Fruit fly (Drosophila melanogaster) whole organism, adult: ENCODE measurements around the gene Tango6.

ENCODE experiments used
- CG11617 ChIP-seq: fragments of 200-800 bp; sonication (Bioruptor generic); optimal IDR thresholded peaks from 2 replicates; lab custom pipeline; 2017; ENCODE audit warnings: mild to moderate bottlenecking, missing biosample characterization, missing genetic modification reagents, missing genetic modification characterization
- CG12768 ChIP-seq: fragments of 200-800 bp; sonication (Bioruptor generic); optimal IDR thresholded peaks from 2 replicates; lab custom pipeline; 2017; ENCODE audit warnings: missing biosample characterization, missing genetic modification characterization, mild to moderate bottlenecking, moderate library complexity, missing genetic modification reagents
- CG14711 ChIP-seq: fragments of 200-800 bp; sonication (Bioruptor generic); optimal IDR thresholded peaks from 2 replicates; lab custom pipeline; 2018; ENCODE audit warnings: missing biosample characterization, mild to moderate bottlenecking, missing genetic modification characterization, moderate library complexity
- CG1620 ChIP-seq: fragments of 200-800 bp; sonication (Bioruptor generic); optimal IDR thresholded peaks from 2 replicates; lab custom pipeline; 2016; ENCODE audit warnings: missing biosample characterization, missing genetic modification characterization
- CG33017 ChIP-seq: fragments of 200-800 bp; sonication (Bioruptor generic); optimal IDR thresholded peaks from 2 replicates; lab custom pipeline; 2018; ENCODE audit warnings: missing biosample characterization, mild to moderate bottlenecking, missing genetic modification characterization, moderate library complexity
- CG5204 ChIP-seq: fragments of 200-800 bp; sonication (Bioruptor generic); optimal IDR thresholded peaks from 2 replicates; lab custom pipeline; 2016; ENCODE audit warnings: missing biosample characterization, missing genetic modification characterization
- CG7045 ChIP-seq: fragments of 200-800 bp; sonication (Bioruptor generic); optimal IDR thresholded peaks from 2 replicates; lab custom pipeline; 2017; ENCODE audit warnings: missing biosample characterization, mild to moderate bottlenecking, missing genetic modification characterization
- CG7101 ChIP-seq: fragments of 200-800 bp; sonication (Bioruptor generic); optimal IDR thresholded peaks from 2 replicates; lab custom pipeline; 2018; ENCODE audit warnings: missing biosample characterization, mild to moderate bottlenecking, missing genetic modification characterization, moderate library complexity
- Clk ChIP-seq: fragments of 200-800 bp; sonication (Bioruptor generic); optimal IDR thresholded peaks from 2 replicates; lab custom pipeline; 2017; ENCODE audit warnings: missing biosample characterization, missing genetic modification characterization
- Crg-1 ChIP-seq: fragments of 200-800 bp; sonication (Bioruptor generic); optimal IDR thresholded peaks from 2 replicates; lab custom pipeline; 2016; ENCODE audit warnings: missing biosample characterization, missing genetic modification characterization
- Hr96 ChIP-seq: fragments of 200-800 bp; sonication (Bioruptor generic); optimal IDR thresholded peaks from 2 replicates; lab custom pipeline; 2016; ENCODE audit warnings: missing biosample characterization, missing genetic modification characterization
- Mnt ChIP-seq: fragments of 200-800 bp; sonication (Bioruptor generic); optimal IDR thresholded peaks from 2 replicates; lab custom pipeline; 2016; ENCODE audit warnings: missing biosample characterization, mild to moderate bottlenecking, missing genetic modification characterization
- bab1 ChIP-seq: fragments of 200-800 bp; sonication (Bioruptor generic); optimal IDR thresholded peaks from 3 replicates; lab custom pipeline; 2019; ENCODE audit warnings: missing biosample characterization, mild to moderate bottlenecking, missing genetic modification characterization, moderate library complexity
- cic ChIP-seq: fragments of 200-800 bp; sonication (Bioruptor generic); optimal IDR thresholded peaks from 2 replicates; lab custom pipeline; 2017; ENCODE audit warnings: missing biosample characterization, mild to moderate bottlenecking, missing genetic modification characterization, moderate library complexity
- cnc ChIP-seq, 2 experiments: fragments of >200 bp; optimal IDR thresholded peaks; 2 replicates each; lab custom pipeline; 2017
- kay ChIP-seq: fragments of 200-800 bp; sonication (Bioruptor generic); peaks from one replicate; lab custom pipeline; 2016; ENCODE audit warnings: missing biosample characterization, missing genetic modification characterization, borderline replicate concordance
- ovo ChIP-seq: fragments of 200-800 bp; sonication (Bioruptor generic); optimal IDR thresholded peaks from 2 replicates; lab custom pipeline; 2016; ENCODE audit warnings: missing biosample characterization, missing genetic modification characterization
- pad ChIP-seq: fragments of 200-800 bp; sonication (Bioruptor generic); optimal IDR thresholded peaks from 3 replicates; lab custom pipeline; 2017; ENCODE audit warnings: missing biosample characterization, missing genetic modification characterization, mild to moderate bottlenecking, moderate library complexity, missing genetic modification reagents
- tj ChIP-seq: fragments of 200-800 bp; sonication (Bioruptor generic); optimal IDR thresholded peaks from 3 replicates; lab custom pipeline; 2017; ENCODE audit warnings: missing biosample characterization, mild to moderate bottlenecking, missing genetic modification characterization, moderate library complexity
- toe ChIP-seq: fragments of 200-800 bp; sonication (Bioruptor generic); optimal IDR thresholded peaks from 2 replicates; lab custom pipeline; 2016; ENCODE audit warnings: missing biosample characterization, missing genetic modification characterization

The Tango6 gene

DNA sequence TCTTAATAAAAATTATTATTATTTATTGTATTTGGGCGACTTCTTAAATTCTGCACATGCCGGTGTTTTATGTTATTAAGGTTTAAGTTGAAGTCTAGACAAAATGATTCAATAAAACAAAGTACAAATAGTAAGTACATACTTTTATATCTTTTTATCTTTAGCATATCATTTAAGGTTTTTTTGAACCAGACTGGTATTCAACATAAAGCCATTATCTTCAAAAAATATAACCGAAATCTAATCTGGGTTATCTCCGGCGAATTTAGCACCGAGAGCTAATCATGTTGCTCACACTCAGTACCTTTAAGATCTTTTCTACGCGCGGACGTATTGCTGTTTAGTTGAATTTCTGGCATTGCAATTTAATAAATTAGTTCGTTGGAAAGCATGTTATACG is 28.3 kb downstream of the Tango6 start, which contains the start of gene CG31792:
CG31792 (plus strand) TSS at position 301 of the 400 bp plus-strand sequence.
- TF ChIP-seq CG1620 (GFP tag; lab: Kevin White, UChicago) (no peak), CG5204 (GFP tag; lab: Kevin White, UChicago) (no peak), CG12768 (GFP tag; lab: Kevin White, UChicago) (no peak), kay (GFP tag; lab: Kevin White, UChicago) (no peak), tj (no peak), pad (GFP tag; lab: Kevin White, UChicago) (no peak), Crg-1 (GFP tag; lab: Kevin White, UChicago) (no peak), CG7045 (GFP tag; lab: Kevin White, UChicago) (no peak), CG33017 (tag; lab: Kevin White, UChicago) (no peak), CG7101 (tag; lab: Kevin White, UChicago) (no peak), Hr96 (GFP tag; lab: Kevin White, UChicago) (no peak), cnc (optimal IDR thresholded peaks at IDR 0.05; lab: Kevin White, UChicago) (no peak), CG11617 (GFP tag; lab: Kevin White, UChicago) (no peak), toe (GFP tag; lab: Kevin White, UChicago) (no peak), ovo (GFP tag; lab: Kevin White, UChicago) (no peak), cic (GFP tag; lab: Kevin White, UChicago) (no peak), Mnt (GFP tag; lab: Kevin White, UChicago) (no peak), bab1 (GFP tag; lab: Kevin White, UChicago) (no peak), Clk (GFP tag; lab: Kevin White, UChicago) (no peak)

dm6 chr2L:19002468-19002867 is 33.6 kb downstream of the Tango6 start:
- TF ChIP-seq CG14711 (tag; lab: Kevin White, UChicago) (no peak), Mnt (GFP tag; lab: Kevin White, UChicago) (no peak), CG11617 (GFP tag; lab: Kevin White, UChicago) (no peak), Hr96 (GFP tag; lab: Kevin White, UChicago) (no peak), CG33017 (tag; lab: Kevin White, UChicago) (no peak), CG1620 (GFP tag; lab: Kevin White, UChicago) (no peak), Crg-1 (GFP tag; lab: Kevin White, UChicago) (no peak), tj (no peak), toe (GFP tag; lab: Kevin White, UChicago) (no peak), Clk (GFP tag; lab: Kevin White, UChicago) (no peak), cnc (optimal IDR thresholded peaks at IDR 0.05; lab: Kevin White, UChicago) (no peak), bab1 (GFP tag; lab: Kevin White, UChicago) (no peak), CG12768 (GFP tag; lab: Kevin White, UChicago) (no peak), ovo (GFP tag; lab: Kevin White, UChicago) (no peak), CG5204 (GFP tag; lab: Kevin White, UChicago) (no peak), cic (GFP tag; lab: Kevin White, UChicago) (no peak), CG7045 (GFP tag; lab: Kevin White, UChicago) (no peak)

DNA sequence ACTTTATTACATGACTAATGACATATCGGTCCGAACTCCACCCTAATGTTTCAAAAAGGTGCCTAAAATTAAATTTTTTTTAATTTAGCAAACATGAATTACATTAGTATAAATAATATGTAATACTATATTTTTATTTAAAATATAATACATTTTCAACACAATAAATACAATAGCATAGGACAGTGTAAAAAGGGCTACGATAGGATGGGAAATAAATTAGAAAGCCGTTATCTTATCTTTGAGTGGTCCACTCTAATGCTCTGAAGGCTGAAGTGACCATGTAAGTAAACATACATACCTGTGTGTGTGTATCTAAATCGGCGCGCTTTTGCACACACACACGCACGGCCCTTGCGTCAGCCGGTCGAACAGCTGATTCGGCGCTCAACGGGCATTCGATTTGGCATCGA is 34.1 kb downstream of the Tango6 start, which contains the start of gene CG31793:
CG31793 (plus strand) TSS at position 409 of the 413 bp plus-strand sequence.
- TF ChIP-seq CG14711 (tag; lab: Kevin White, UChicago) (peak; percentile 68), bab1 (GFP tag; lab: Kevin White, UChicago) (peak; percentile 84), kay (GFP tag; lab: Kevin White, UChicago) (no peak), CG5204 (GFP tag; lab: Kevin White, UChicago) (peak; percentile 12), toe (GFP tag; lab: Kevin White, UChicago) (peak; percentile 18), cnc (optimal IDR thresholded peaks at IDR 0.05; lab: Kevin White, UChicago) (no peak), CG7045 (GFP tag; lab: Kevin White, UChicago) (peak; percentile 47), CG33017 (tag; lab: Kevin White, UChicago) (peak; percentile 56), Mnt (GFP tag; lab: Kevin White, UChicago) (no peak), Hr96 (GFP tag; lab: Kevin White, UChicago) (no peak), pad (GFP tag; lab: Kevin White, UChicago) (peak; percentile 23), cic (GFP tag; lab: Kevin White, UChicago) (peak; percentile 89), Crg-1 (GFP tag; lab: Kevin White, UChicago) (peak; percentile 55), CG7101 (tag; lab: Kevin White, UChicago) (peak; percentile 85), ovo (GFP tag; lab: Kevin White, UChicago) (peak; percentile 61), tj (no peak), CG11617 (GFP tag; lab: Kevin White, UChicago) (peak; percentile 79), CG12768 (GFP tag; lab: Kevin White, UChicago) (no peak), Clk (GFP tag; lab: Kevin White, UChicago) (no peak), CG1620 (GFP tag; lab: Kevin White, UChicago) (no peak)

DNA sequence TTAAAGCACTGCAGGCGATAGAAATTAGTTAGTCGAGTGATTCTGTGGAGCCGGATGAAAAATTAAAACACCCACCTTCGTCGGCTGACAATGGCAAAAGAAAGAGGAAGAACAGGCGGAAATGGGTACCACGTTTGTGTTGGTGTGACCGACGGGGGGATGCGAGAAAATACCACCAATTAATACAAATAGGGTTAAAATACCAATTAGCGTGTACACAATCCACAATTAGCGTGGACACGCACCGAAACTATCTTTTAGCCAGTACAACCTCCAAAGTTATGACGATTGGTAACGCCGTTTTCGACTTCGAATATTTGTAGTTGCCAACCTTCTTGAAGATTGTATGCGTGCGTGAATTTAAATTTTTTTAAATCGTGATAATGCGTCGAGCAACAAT is 40.3 kb downstream of the Tango6 start, which contains the start of gene RpL30:
RpL30 (minus strand) TSS at position 177 of the 400 bp plus-strand sequence.
- TF ChIP-seq cic (GFP tag; lab: Kevin White, UChicago) (peak; percentile 85), Crg-1 (GFP tag; lab: Kevin White, UChicago) (peak; percentile 94), CG1620 (GFP tag; lab: Kevin White, UChicago) (peak; percentile 85), kay (GFP tag; lab: Kevin White, UChicago) (no peak), Hr96 (GFP tag; lab: Kevin White, UChicago) (peak; percentile 90), toe (GFP tag; lab: Kevin White, UChicago) (peak; percentile 59), CG12768 (GFP tag; lab: Kevin White, UChicago) (peak; percentile 85), CG5204 (GFP tag; lab: Kevin White, UChicago) (peak; percentile 57), pad (GFP tag; lab: Kevin White, UChicago) (peak; percentile 79), Clk (GFP tag; lab: Kevin White, UChicago) (peak; percentile 88), cnc (optimal IDR thresholded peaks at IDR 0.05; lab: Kevin White, UChicago) (no peak), CG7101 (tag; lab: Kevin White, UChicago) (peak; percentile 94), CG33017 (tag; lab: Kevin White, UChicago) (peak; percentile 88), CG7045 (GFP tag; lab: Kevin White, UChicago) (peak; percentile 78), Mnt (GFP tag; lab: Kevin White, UChicago) (peak; percentile 97), CG14711 (tag; lab: Kevin White, UChicago) (peak; percentile 80), ovo (GFP tag; lab: Kevin White, UChicago) (peak; percentile 85), bab1 (GFP tag; lab: Kevin White, UChicago) (peak; percentile 94), CG11617 (GFP tag; lab: Kevin White, UChicago) (peak; percentile 91), tj (peak; percentile 75)
